Fruit fly (Drosophila melanogaster) whole organism, pupa: Measurements from ENCODE around the gene CG10887.
A peak's percentile ranks its signal among the peaks of the same experiment; 100 is the strongest.

Source experiments
- D1 ChIP-seq: fragments of 200-800 bp; sonication (Bioruptor generic); optimal IDR thresholded peaks from 2 replicates; lab custom pipeline; 2018; ENCODE audit warnings: missing biosample characterization, mild to moderate bottlenecking, missing genetic modification characterization, moderate library complexity
- EcR ChIP-seq: fragments of 200-800 bp; sonication (Bioruptor generic); optimal IDR thresholded peaks from 3 replicates; lab custom pipeline; 2019; ENCODE audit warnings: missing biosample characterization, missing genetic modification characterization, mild to moderate bottlenecking, moderate library complexity, missing genetic modification reagents

Gene CG10887

DNA sequence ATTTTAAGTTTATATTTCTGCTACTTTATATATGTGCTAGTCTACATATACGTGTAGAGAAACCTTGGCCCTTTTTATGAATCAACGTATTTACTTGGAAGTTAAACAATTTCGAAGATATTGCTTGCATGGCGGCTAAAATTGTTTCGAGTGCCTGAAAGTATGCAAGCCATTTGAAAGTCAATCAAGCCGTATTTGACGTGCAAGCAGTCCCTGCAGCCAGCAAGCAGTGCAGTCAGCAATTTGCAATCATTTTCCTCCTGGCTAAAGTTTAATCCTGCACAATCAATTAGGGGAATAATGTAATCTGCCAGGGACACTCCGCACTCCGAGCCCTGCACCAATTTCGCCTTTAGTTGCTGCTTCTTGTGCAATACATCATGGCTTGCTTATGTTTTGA lies 40.0 kb downstream of the CG10887 start:
- TF ChIP-seq D1 (peak; percentile 6), EcR (GFP tag; lab: Kevin White, UChicago) (no peak)
